Worm (Caenorhabditis elegans) whole organism, mixed stage, embryonic: ENCODE measurements around the gene C15H9.2.

Experiments used
- M03D4.4 ChIP-seq: sonication (generic microtip); optimal IDR thresholded peaks from 2 replicates; lab custom pipeline; 2017; ENCODE audit warnings: mild to moderate bottlenecking, missing genetic modification characterization, missing compliant biosample characterization
- elt-3 ChIP-seq: fragments of 150-350 bp; optimal IDR thresholded peaks from 2 replicates; lab custom pipeline; 2014; ENCODE audit warnings: missing biosample characterization, missing genetic modification characterization
- lsy-2 ChIP-seq: fragments of 150-350 bp; optimal IDR thresholded peaks from 2 replicates; lab custom pipeline; 2014; ENCODE audit warnings: missing biosample characterization, missing genetic modification characterization
- mab-5 ChIP-seq: fragments of 150-350 bp; optimal IDR thresholded peaks from 2 replicates; lab custom pipeline; 2014; ENCODE audit warnings: missing biosample characterization, missing genetic modification characterization
- nhr-12 ChIP-seq: fragments of 150-350 bp; optimal IDR thresholded peaks from 2 replicates; lab custom pipeline; 2014; ENCODE audit warnings: missing biosample characterization, missing genetic modification characterization
- nhr-28 ChIP-seq: fragments of 150-350 bp; optimal IDR thresholded peaks from 2 replicates; lab custom pipeline; 2014; ENCODE audit warnings: missing biosample characterization, missing genetic modification characterization
- nhr-76 ChIP-seq: sonication (generic microtip); optimal IDR thresholded peaks from 2 replicates; lab custom pipeline; 2017; ENCODE audit warnings: missing biosample characterization, missing genetic modification characterization
- pha-4 ChIP-seq: fragments of 150-350 bp; optimal IDR thresholded peaks from 2 replicates; lab custom pipeline; 2018; ENCODE audit warnings: missing biosample characterization, missing genetic modification reagents, missing genetic modification characterization
- snpc-4 ChIP-seq: fragments of 150-350 bp; optimal IDR thresholded peaks from 2 replicates; lab custom pipeline; 2014; ENCODE audit warnings: missing biosample characterization, missing genetic modification characterization
- tbx-8 ChIP-seq: fragments of 200-800 bp; sonication (Bioruptor generic); optimal IDR thresholded peaks from 2 replicates; lab custom pipeline; 2018; ENCODE audit warnings: mild to moderate bottlenecking, missing genetic modification characterization, moderate library complexity, missing compliant biosample characterization
- unc-62 ChIP-seq: fragments of 150-350 bp; optimal IDR thresholded peaks from 2 replicates; lab custom pipeline; 2014; ENCODE audit warnings: missing biosample characterization, missing genetic modification reagents, missing genetic modification characterization
- ztf-11 ChIP-seq: fragments of 150-350 bp; optimal IDR thresholded peaks from 2 replicates; lab custom pipeline; 2014; ENCODE audit warnings: missing biosample characterization, missing genetic modification characterization

DNA sequence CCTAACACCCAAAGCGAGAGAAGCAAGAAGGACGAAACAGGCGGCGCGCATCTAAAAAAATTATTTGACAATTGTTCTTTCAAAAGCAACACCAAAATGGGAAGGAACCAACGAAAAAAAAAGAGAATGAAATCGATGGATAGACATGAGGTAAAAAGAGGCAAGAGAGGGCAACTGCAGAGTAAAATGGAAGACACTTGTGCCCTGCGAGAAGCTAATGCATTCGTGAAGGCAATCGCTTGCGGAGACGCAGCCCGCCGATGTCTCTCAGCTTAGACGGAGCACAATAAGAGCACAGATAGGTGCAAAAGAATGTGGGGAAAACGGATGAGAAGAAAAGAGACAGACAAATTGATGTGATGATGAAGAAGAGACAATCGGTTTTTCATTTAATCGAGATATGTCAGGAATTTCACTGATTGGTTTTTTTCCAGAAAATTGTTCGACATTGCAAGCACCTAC lies 9.9 kb downstream of the C15H9.2 start, which contains the start of gene C15H9.9:
- no peak for TF ChIP-seq tbx-8 (GFP tag; lab: Kevin White, UChicago)
- no peak for TF ChIP-seq nhr-28 (tag; lab: Kevin White, UChicago)
- TF ChIP-seq elt-3, result no peak
- no peak for TF ChIP-seq mab-5 (tag; lab: Kevin White, UChicago)
- TF ChIP-seq pha-4, result no peak
- no peak for TF ChIP-seq lsy-2 (tag; lab: Kevin White, UChicago)
- no peak for TF ChIP-seq nhr-76 (tag; lab: Kevin White, UChicago)
- no peak for TF ChIP-seq M03D4.4
- TF ChIP-seq nhr-12, result no peak
- TF ChIP-seq unc-62 (GFP tag; lab: Kevin White, UChicago), result peak; percentile 54
- no peak for TF ChIP-seq snpc-4 (tag; lab: Kevin White, UChicago)
- TF ChIP-seq ztf-11, result no peak
